Worm (Caenorhabditis elegans): ENCODE measurements around the gene nhr-94.

DNA sequence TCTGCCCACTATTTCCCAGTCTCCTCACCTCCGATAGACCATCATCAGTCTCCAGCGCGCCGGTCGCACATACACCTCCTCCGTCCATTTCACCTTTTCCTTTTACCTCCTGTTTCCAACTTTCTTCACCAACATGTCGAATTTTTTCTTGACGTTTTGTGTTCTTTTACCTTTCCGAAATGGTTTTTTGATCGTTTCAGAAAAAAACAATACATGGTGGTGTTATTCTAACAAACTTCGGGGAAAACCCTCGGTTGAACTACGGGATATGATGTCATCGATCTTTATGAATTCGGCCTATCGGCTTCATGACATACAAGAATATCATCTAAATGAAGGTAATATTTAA lies 42.5 kb upstream of the nhr-94 start, which contains the start of gene Y97E10C.1:
- TF ChIP-seq him-1 (tag; optimal IDR thresholded peaks at IDR 0.05) = no peak
- no peak for TF ChIP-seq W03F9.2 (tag; optimal IDR thresholded peaks at IDR 0.05)
- TF ChIP-seq dao-5 (tag; optimal IDR thresholded peaks at IDR 0.05) = no peak

All from whole organism, L4/young adult.